Fruit fly (Drosophila melanogaster): Measurements from ENCODE around the gene CG43694.

dm6 chr3R:23455866-23456265, 30.0 kb upstream of the CG43694 start:
- no peak for TF ChIP-seq EcR (GFP tag; optimal IDR thresholded peaks at IDR 0.05)
- no peak for TF ChIP-seq CG17806 (tag; optimal IDR thresholded peaks at IDR 0.05)
